Worm (Caenorhabditis elegans) whole organism, L4/young adult: ENCODE results near the gene Y38H6A.5.
"Not testable (repeated sequence)": the region's sequence is repeated elsewhere in the genome, so short reads cannot be mapped to it uniquely, and the experiment has no call there.

Experiments used
- W03F9.2 ChIP-seq: fragments of 150-350 bp; optimal IDR thresholded peaks from 2 replicates; lab custom pipeline; 2014; ENCODE audit warnings: missing biosample characterization, missing genetic modification characterization
- dao-5 ChIP-seq: sonication (generic microtip); optimal IDR thresholded peaks from 2 replicates; lab custom pipeline; 2016; ENCODE audit warnings: missing genotype, missing genetic modification characterization, moderate library complexity, missing compliant biosample characterization
- him-1 ChIP-seq: sonication (generic microtip); optimal IDR thresholded peaks from 2 replicates; lab custom pipeline; 2016; ENCODE audit warnings: missing genotype, missing genetic modification reagents, missing genetic modification characterization, missing compliant biosample characterization

Y38H6A.5 gene

DNA sequence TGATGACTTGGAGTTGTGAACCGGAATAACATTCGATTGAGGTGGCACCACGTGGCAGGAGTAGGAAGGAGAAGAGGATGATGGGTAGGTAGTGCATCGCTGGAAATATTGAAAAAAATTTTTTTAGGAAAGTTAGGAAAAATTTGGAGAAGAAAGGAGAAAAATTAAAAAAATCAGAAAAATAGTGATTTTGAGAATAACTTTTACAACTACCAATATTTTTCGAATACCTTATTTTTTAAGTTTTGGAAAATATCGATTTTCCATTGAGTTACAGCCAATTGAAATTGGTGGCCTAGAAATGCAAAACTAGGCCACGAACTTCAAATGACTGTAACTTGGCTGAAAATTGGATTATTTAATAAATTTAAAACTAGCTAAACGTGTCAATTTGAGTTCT is at the start of gene Y38H6A.5:
Y38H6A.5 (minus strand) TSS at position 101 of the 400 bp plus-strand sequence.
- no peak for TF ChIP-seq W03F9.2 (tag; lab: Kevin White, UChicago)
- TF ChIP-seq him-1 (tag; lab: Kevin White, UChicago): no peak
- no peak for TF ChIP-seq dao-5 (tag; lab: Kevin White, UChicago)

DNA sequence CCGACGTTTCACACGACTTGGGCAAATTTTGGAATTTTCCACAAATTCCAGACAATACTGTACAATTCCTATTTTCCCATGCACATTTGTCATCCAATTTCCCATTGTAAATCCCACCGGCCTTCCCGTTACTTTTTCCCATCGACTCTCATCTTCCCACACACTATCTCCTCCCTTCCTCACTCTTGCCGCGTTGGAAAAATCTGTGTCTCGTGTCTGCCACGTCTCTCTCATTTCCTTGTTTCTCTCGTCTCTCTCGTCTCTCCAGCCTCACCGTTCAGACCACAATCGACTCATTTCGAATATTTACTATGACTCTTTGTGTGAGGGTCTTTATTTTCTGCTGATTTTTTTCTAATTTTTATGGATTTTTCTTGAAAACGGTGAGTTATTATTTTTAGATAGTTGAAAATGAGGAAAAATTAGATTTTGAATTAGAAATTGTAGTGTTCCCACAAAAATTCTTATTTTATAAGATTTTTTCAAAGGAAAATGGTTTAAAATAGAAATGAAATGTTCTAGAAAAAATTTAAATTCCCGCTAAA is 48.0 kb upstream of the Y38H6A.5 start, which contains the start of gene K02E2.11:
K02E2.11 (plus strand) TSS at position 251 of the 545 bp plus-strand sequence.
- peak; percentile 11 for TF ChIP-seq W03F9.2 (tag; lab: Kevin White, UChicago)
- no peak for TF ChIP-seq him-1 (tag; lab: Kevin White, UChicago)

DNA sequence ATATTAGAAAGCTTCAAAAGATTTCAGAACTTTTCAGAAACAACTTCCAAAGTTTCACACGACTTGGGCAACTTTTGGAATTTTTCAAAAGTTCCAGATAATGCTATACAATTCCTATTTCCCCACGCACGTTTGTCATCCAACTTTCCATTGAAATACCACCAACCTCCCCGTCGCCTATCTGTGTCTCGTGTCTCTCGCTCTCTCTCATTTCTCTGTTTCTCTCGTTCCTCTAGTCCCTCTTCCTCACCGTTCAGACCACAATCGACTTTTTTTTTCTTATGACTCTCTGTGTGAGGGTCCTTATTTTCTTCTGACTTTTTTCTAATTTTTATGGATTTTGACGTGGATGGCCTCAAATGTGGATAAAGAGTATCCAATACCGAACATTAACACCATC is 45.2 kb upstream of the Y38H6A.5 start, which contains the start of gene K02E2.6:
K02E2.6 (plus strand) TSS at position 242 of the 400 bp plus-strand sequence.
- TF ChIP-seq him-1 (tag; lab: Kevin White, UChicago) (no peak), W03F9.2 (tag; lab: Kevin White, UChicago) (no peak), dao-5 (tag; lab: Kevin White, UChicago) (no peak)

- TF ChIP-seq dao-5 (tag; lab: Kevin White, UChicago) (no peak), him-1 (tag; lab: Kevin White, UChicago) (no peak), W03F9.2 (tag; lab: Kevin White, UChicago) (no peak)
Measured at ce11 chrV:20376070-20376469, 40.9 kb upstream of the Y38H6A.5 start.

- TF ChIP-seq him-1 (tag; lab: Kevin White, UChicago) (no peak), W03F9.2 (tag; lab: Kevin White, UChicago) (no peak), dao-5 (tag; lab: Kevin White, UChicago) (no peak)
Measured at ce11 chrV:20375236-20375635, 40.1 kb upstream of the Y38H6A.5 start, which contains the start of gene ins-35. Gene ins-35, plus strand, starts transcription at chrV:20375536.

DNA sequence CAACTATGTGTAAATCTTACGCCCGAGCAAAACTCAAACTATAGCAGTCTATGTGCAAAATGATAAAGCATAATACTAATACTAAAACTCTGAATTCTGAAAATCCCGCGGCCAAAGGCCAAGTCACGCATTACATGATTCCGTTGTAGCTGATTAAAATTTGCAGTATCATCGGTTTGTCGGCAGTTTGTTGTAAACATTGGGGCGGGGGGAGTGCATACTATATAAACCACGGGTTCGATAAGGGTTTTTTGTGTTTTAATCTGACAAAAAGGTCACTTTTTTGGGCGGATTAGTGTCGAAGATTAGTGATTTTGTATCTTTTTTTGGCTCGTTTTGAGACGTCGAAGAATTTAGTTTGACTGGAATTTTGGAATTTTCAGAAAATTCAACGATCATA is 39.3 kb upstream of the Y38H6A.5 start:
- TF ChIP-seq him-1 (tag; lab: Kevin White, UChicago): no peak
- no peak for TF ChIP-seq dao-5 (tag; lab: Kevin White, UChicago)
- no peak for TF ChIP-seq W03F9.2 (tag; lab: Kevin White, UChicago)

DNA sequence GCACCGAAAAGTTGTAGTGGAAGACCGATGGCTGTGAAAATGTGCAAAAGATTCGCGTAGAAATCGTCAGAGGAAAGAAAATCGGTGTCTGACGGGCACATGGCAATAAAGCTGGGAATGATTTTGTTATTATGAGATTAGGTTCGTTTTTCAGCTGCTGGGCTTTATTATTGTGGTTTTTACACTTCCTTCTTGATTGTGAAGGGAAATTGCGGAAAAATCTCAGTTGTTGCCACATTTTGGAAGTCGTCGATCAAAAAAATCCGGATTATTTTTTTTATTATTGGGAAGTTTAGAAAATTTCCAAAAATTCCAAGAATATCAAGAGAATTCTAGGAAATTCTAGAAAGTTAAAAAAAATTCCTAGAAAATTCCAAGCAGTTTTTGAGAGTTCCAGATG is 34.0 kb upstream of the Y38H6A.5 start, which contains the start of gene srh-177:
srh-177 (minus strand) TSS at position 101 of the 400 bp plus-strand sequence.
- not testable (repeated sequence) for TF ChIP-seq W03F9.2, dao-5, him-1 (tag; lab: Kevin White, UChicago)

- TF ChIP-seq W03F9.2 (tag; lab: Kevin White, UChicago): no peak
- no peak for TF ChIP-seq dao-5 (tag; lab: Kevin White, UChicago)
- TF ChIP-seq him-1 (tag; lab: Kevin White, UChicago): no peak
Measured at ce11 chrV:20366839-20367238, 31.7 kb upstream of the Y38H6A.5 start, which contains the start of gene K02E2.8. Gene K02E2.8, minus strand, starts transcription at chrV:20366939.

- TF ChIP-seq dao-5 (tag; lab: Kevin White, UChicago) (no peak), him-1 (tag; lab: Kevin White, UChicago) (no peak), W03F9.2 (tag; lab: Kevin White, UChicago) (no peak)
Measured at ce11 chrV:20356472-20356871, 21.3 kb upstream of the Y38H6A.5 start, which contains the start of gene grd-11. Gene grd-11, plus strand, starts transcription at chrV:20356772.

ce11 chrV:20351195-20351594 is 16.0 kb upstream of the Y38H6A.5 start, which contains the start of gene K02E2.1:
Gene K02E2.1, plus strand, starts transcription at chrV:20351495.
- TF ChIP-seq him-1 (tag; lab: Kevin White, UChicago) (no peak), W03F9.2 (tag; lab: Kevin White, UChicago) (no peak), dao-5 (tag; lab: Kevin White, UChicago) (no peak)

- TF ChIP-seq W03F9.2 (tag; lab: Kevin White, UChicago) (no peak), him-1 (tag; lab: Kevin White, UChicago) (no peak), dao-5 (tag; lab: Kevin White, UChicago) (no peak)
Measured at ce11 chrV:20350382-20350781, 15.2 kb upstream of the Y38H6A.5 start.

- TF ChIP-seq dao-5 (tag; lab: Kevin White, UChicago) (no peak), him-1 (tag; lab: Kevin White, UChicago) (no peak), W03F9.2 (tag; lab: Kevin White, UChicago) (no peak)
Measured at ce11 chrV:20347625-20348024, 12.5 kb upstream of the Y38H6A.5 start.

- TF ChIP-seq dao-5 (tag; lab: Kevin White, UChicago) (no peak), him-1 (tag; lab: Kevin White, UChicago) (no peak), W03F9.2 (tag; lab: Kevin White, UChicago) (no peak)
Measured at ce11 chrV:20344889-20345288, 9.7 kb upstream of the Y38H6A.5 start, which contains the start of gene Y38H6A.3. Gene Y38H6A.3, plus strand, starts transcription at chrV:20345189.

ce11 chrV:20338870-20339269 is 3.7 kb upstream of the Y38H6A.5 start:
- no peak for TF ChIP-seq him-1 (tag; lab: Kevin White, UChicago)
- no peak for TF ChIP-seq W03F9.2 (tag; lab: Kevin White, UChicago)
- no peak for TF ChIP-seq dao-5 (tag; lab: Kevin White, UChicago)
